Fruit fly (Drosophila melanogaster): ENCODE measurements around the gene CRAT.

The CRAT gene

dm6 chr3R:6351181-6351580 is 24.7 kb downstream of the CRAT start:
- TF ChIP-seq CG4496 (GFP tag; IDR thresholded peaks at IDR 0.05), result peak; percentile 16; the same call in 1 of the 3 replicates
- TF ChIP-seq EcR (GFP tag; optimal IDR thresholded peaks at IDR 0.05), result peak; percentile 23
- no peak for TF ChIP-seq CG8159 (tag; optimal IDR thresholded peaks at IDR 0.05)

dm6 chr3R:6350755-6351154 is 25.1 kb downstream of the CRAT start, which contains the start of gene Pak:
TSS of gene Pak (plus strand) at chr3R:6350896.
- TF ChIP-seq CG4496 (GFP tag; IDR thresholded peaks at IDR 0.05) (no peak), rn (GFP tag; IDR thresholded peaks at IDR 0.05) (no peak), CG8301 (tag; optimal IDR thresholded peaks at IDR 0.05) (no peak), Ets98B (GFP tag; IDR thresholded peaks at IDR 0.05) (no peak), CG34367 (tag; optimal IDR thresholded peaks at IDR 0.05) (no peak)

dm6 chr3R:6348943-6349342 is 26.9 kb downstream of the CRAT start, which contains the start of gene Hr83:
TSS of gene Hr83 (plus strand) at chr3R:6349243.
- TF ChIP-seq Pif1A (GFP tag; optimal IDR thresholded peaks at IDR 0.05) (no peak), EcR (GFP tag; optimal IDR thresholded peaks at IDR 0.05) (no peak), CG32121 (GFP tag; IDR thresholded peaks at IDR 0.05) (no peak), CG17806 (tag; optimal IDR thresholded peaks at IDR 0.05) (no peak), CG15710 (tag; optimal IDR thresholded peaks at IDR 0.05) (no peak), rn (GFP tag; IDR thresholded peaks at IDR 0.05) (no peak), CG8159 (tag; optimal IDR thresholded peaks at IDR 0.05) (no peak), CG4496 (GFP tag; IDR thresholded peaks at IDR 0.05) (no peak), CG12605 (GFP tag; IDR thresholded peaks at IDR 0.05) (no peak), CG14655 (GFP tag; optimal IDR thresholded peaks at IDR 0.05) (no peak), Ets98B (GFP tag; IDR thresholded peaks at IDR 0.05) (no peak), CG10348 (GFP tag; IDR thresholded peaks at IDR 0.05) (no peak), CG34367 (tag; optimal IDR thresholded peaks at IDR 0.05) (no peak), Snoo (tag; optimal IDR thresholded peaks at IDR 0.05) (no peak), CG9948 (tag; optimal IDR thresholded peaks at IDR 0.05) (no peak)

dm6 chr3R:6345814-6346213 is 30.0 kb downstream of the CRAT start, which contains the start of the genes SmD2 and CG18048:
TSS of gene SmD2 (minus strand) at chr3R:6345911.
TSS of gene CG18048 (plus strand) at chr3R:6346111.
- no peak for TF ChIP-seq CG14655 (GFP tag; optimal IDR thresholded peaks at IDR 0.05)
- no peak for TF ChIP-seq CG4496 (GFP tag; IDR thresholded peaks at IDR 0.05)
- no peak for TF ChIP-seq CG8159 (tag; optimal IDR thresholded peaks at IDR 0.05)
- TF ChIP-seq CG32121 (GFP tag; IDR thresholded peaks at IDR 0.05), result no peak
- no peak for TF ChIP-seq fd96Ca (GFP tag; IDR thresholded peaks at IDR 0.05)
- no peak for TF ChIP-seq rn (GFP tag; IDR thresholded peaks at IDR 0.05)
- TF ChIP-seq CG15710 (tag; optimal IDR thresholded peaks at IDR 0.05), result no peak
- no peak for TF ChIP-seq gl (tag; optimal IDR thresholded peaks at IDR 0.05)
- TF ChIP-seq CG17806 (tag; optimal IDR thresholded peaks at IDR 0.05), result no peak
- no peak for TF ChIP-seq CG34367 (tag; optimal IDR thresholded peaks at IDR 0.05)
- TF ChIP-seq EcR (GFP tag; optimal IDR thresholded peaks at IDR 0.05), result no peak
- TF ChIP-seq D1 (tag; optimal IDR thresholded peaks at IDR 0.05), result no peak
- TF ChIP-seq CG12605 (GFP tag; IDR thresholded peaks at IDR 0.05), result no peak
- TF ChIP-seq CG13204 (GFP tag; optimal IDR thresholded peaks at IDR 0.05), result no peak
- no peak for TF ChIP-seq Pif1A (GFP tag; optimal IDR thresholded peaks at IDR 0.05)
- no peak for TF ChIP-seq CG8301 (tag; optimal IDR thresholded peaks at IDR 0.05)
- TF ChIP-seq CG9948 (tag; optimal IDR thresholded peaks at IDR 0.05), result no peak
- TF ChIP-seq Snoo (tag; optimal IDR thresholded peaks at IDR 0.05), result no peak

dm6 chr3R:6343396-6344239 is 32.2 kb downstream of the CRAT start, which contains the start of gene CG17919:
TSS of gene CG17919 (plus strand) at chr3R:6344029.
- TF ChIP-seq CG17806 (tag; optimal IDR thresholded peaks at IDR 0.05), result no peak
- TF ChIP-seq CG12605 (GFP tag; IDR thresholded peaks at IDR 0.05), result no peak
- TF ChIP-seq CG15710 (tag; optimal IDR thresholded peaks at IDR 0.05), result no peak
- TF ChIP-seq rn (GFP tag; IDR thresholded peaks at IDR 0.05), result no peak
- TF ChIP-seq EcR (GFP tag; optimal IDR thresholded peaks at IDR 0.05), result no peak
- peak; percentile 34; the same call in 1 of the 3 replicates for TF ChIP-seq fd96Ca (GFP tag; IDR thresholded peaks at IDR 0.05)
- TF ChIP-seq CG13204 (GFP tag; optimal IDR thresholded peaks at IDR 0.05), result no peak
- TF ChIP-seq CG9948 (tag; optimal IDR thresholded peaks at IDR 0.05), result no peak
- TF ChIP-seq CG4496 (GFP tag; IDR thresholded peaks at IDR 0.05), result no peak
- peak; percentile 11 for TF ChIP-seq D1 (tag; optimal IDR thresholded peaks at IDR 0.05)
- peak; percentile 26 for TF ChIP-seq Pif1B (GFP tag; optimal IDR thresholded peaks at IDR 0.05)
- TF ChIP-seq Ets98B (GFP tag; IDR thresholded peaks at IDR 0.05), result peak; percentile 6; the same call in 1 of the 2 replicates
- TF ChIP-seq CG14655 (GFP tag; optimal IDR thresholded peaks at IDR 0.05), result no peak
- peak; percentile 8 for TF ChIP-seq CG8159 (tag; optimal IDR thresholded peaks at IDR 0.05)
- no peak for TF ChIP-seq Snoo (tag; optimal IDR thresholded peaks at IDR 0.05)
- no peak for TF ChIP-seq CG10348 (GFP tag; IDR thresholded peaks at IDR 0.05)
- peak; percentile 12 for TF ChIP-seq Pif1A (GFP tag; optimal IDR thresholded peaks at IDR 0.05)
- no peak for TF ChIP-seq gl (tag; optimal IDR thresholded peaks at IDR 0.05)
- TF ChIP-seq CG34367 (tag; optimal IDR thresholded peaks at IDR 0.05), result no peak
- 0 out of 2 replicates have a peak, but pooled peaks have one; percentile 12 for TF ChIP-seq CG32121 (GFP tag; IDR thresholded peaks at IDR 0.05)
- TF ChIP-seq CG8301 (tag; optimal IDR thresholded peaks at IDR 0.05), result no peak

dm6 chr3R:6342702-6343101 is 33.1 kb downstream of the CRAT start, which contains the start of gene CG10298:
TSS of gene CG10298 (plus strand) at chr3R:6343002.
- no peak for TF ChIP-seq EcR (GFP tag; optimal IDR thresholded peaks at IDR 0.05)
- no peak for TF ChIP-seq gl (tag; optimal IDR thresholded peaks at IDR 0.05)
- no peak for TF ChIP-seq CG4496 (GFP tag; IDR thresholded peaks at IDR 0.05)
- TF ChIP-seq CG14655 (GFP tag; optimal IDR thresholded peaks at IDR 0.05), result no peak
- TF ChIP-seq CG12605 (GFP tag; IDR thresholded peaks at IDR 0.05), result no peak
- TF ChIP-seq CG17806 (tag; optimal IDR thresholded peaks at IDR 0.05), result no peak
- TF ChIP-seq fd96Ca (GFP tag; IDR thresholded peaks at IDR 0.05), result no peak
